Fruit fly (Drosophila melanogaster) whole organism, embryonic: ENCODE data around the gene CG10226.

Experiments
- Bdp1 ChIP-seq: fragments of 200-800 bp; sonication (Bioruptor generic); optimal IDR thresholded peaks from 3 replicates; lab custom pipeline; 2016; ENCODE audit warnings: missing biosample characterization, missing genetic modification characterization
- Bteb2 ChIP-seq: fragments of 200-800 bp; sonication (Bioruptor generic); optimal IDR thresholded peaks from 2 replicates; lab custom pipeline; 2016; ENCODE audit warnings: missing biosample characterization, missing genetic modification characterization
- CG10147 ChIP-seq: fragments of 200-800 bp; sonication (Bioruptor generic); optimal IDR thresholded peaks from 2 replicates; lab custom pipeline; 2019; ENCODE audit warnings: missing biosample characterization, mild to moderate bottlenecking, missing genetic modification characterization, moderate library complexity
- CG10462 ChIP-seq: fragments of 200-800 bp; sonication (Bioruptor generic); optimal IDR thresholded peaks from 2 replicates; lab custom pipeline; 2016; ENCODE audit warnings: missing biosample characterization, missing genetic modification characterization
- CG11695 ChIP-seq: fragments of 200-800 bp; sonication (Bioruptor generic); IDR thresholded peaks from 3 replicates; pipeline ENCODE4 v1.3.6; 2022; ENCODE audit warnings: missing biosample characterization, missing genetic modification characterization
- CG12155 ChIP-seq: fragments of 200-800 bp; sonication (Bioruptor generic); optimal IDR thresholded peaks from 3 replicates; lab custom pipeline; 2016; ENCODE audit warnings: missing biosample characterization, missing genetic modification characterization
- CG13624 ChIP-seq: fragments of 200-800 bp; sonication (Bioruptor generic); optimal IDR thresholded peaks from 2 replicates; lab custom pipeline; 2016; ENCODE audit warnings: missing biosample characterization, missing genetic modification characterization
- CG15479 ChIP-seq: fragments of 200-800 bp; sonication (Bioruptor generic); optimal IDR thresholded peaks from 3 replicates; lab custom pipeline; 2019; ENCODE audit warnings: missing biosample characterization, mild to moderate bottlenecking, missing genetic modification characterization, moderate library complexity
- CG15696 ChIP-seq: fragments of 200-800 bp; sonication (Bioruptor generic); optimal IDR thresholded peaks from 2 replicates; lab custom pipeline; 2019; ENCODE audit warnings: missing biosample characterization, mild to moderate bottlenecking, missing genetic modification characterization, moderate library complexity
- CG17361 ChIP-seq: fragments of 200-800 bp; sonication (Bioruptor generic); IDR thresholded peaks from 3 replicates; pipeline ENCODE4 v1.3.6; 2022; ENCODE audit warnings: missing biosample characterization, missing genetic modification characterization
- CG2120 ChIP-seq: fragments of 200-800 bp; sonication (Bioruptor generic); optimal IDR thresholded peaks from 3 replicates; lab custom pipeline; 2016; ENCODE audit warnings: missing biosample characterization, missing genetic modification characterization
- CG2199 ChIP-seq: fragments of 200-800 bp; sonication (Bioruptor generic); IDR thresholded peaks from 3 replicates; pipeline ENCODE4 v1.3.6; 2022; ENCODE audit warnings: missing biosample characterization, missing genetic modification characterization
- CG31441 ChIP-seq: fragments of 200-800 bp; sonication (Bioruptor generic); IDR thresholded peaks from 2 replicates; pipeline ENCODE4 v1.3.6; 2022; ENCODE audit warnings: missing biosample characterization, missing genetic modification characterization
- CG6813 ChIP-seq: fragments of 200-800 bp; sonication (Bioruptor generic); optimal IDR thresholded peaks from 2 replicates; lab custom pipeline; 2017; ENCODE audit warnings: missing biosample characterization, missing genetic modification characterization, mild to moderate bottlenecking, moderate library complexity, missing genetic modification reagents
- CG7271 ChIP-seq: fragments of 200-800 bp; sonication (Bioruptor generic); optimal IDR thresholded peaks from 2 replicates; lab custom pipeline; 2018; ENCODE audit warnings: missing biosample characterization, mild to moderate bottlenecking, missing genetic modification characterization, moderate library complexity
- CG7963 ChIP-seq: fragments of 200-800 bp; sonication (Bioruptor generic); IDR thresholded peaks from 3 replicates; pipeline ENCODE4 v1.3.6; 2022; ENCODE audit warnings: missing biosample characterization, missing genetic modification characterization; ENCODE audit not compliant: partially characterized antibody
- CG8924 ChIP-seq: fragments of 200-800 bp; optimal IDR thresholded peaks from 3 replicates; lab custom pipeline; 2019; ENCODE audit warnings: missing biosample characterization, mild to moderate bottlenecking, missing genetic modification characterization, moderate library complexity
- CHES-1-like ChIP-seq: fragments of 200-800 bp; sonication (Bioruptor generic); optimal IDR thresholded peaks from 2 replicates; lab custom pipeline; 2016; ENCODE audit warnings: missing biosample characterization, missing genetic modification characterization
- Chrac-16 ChIP-seq: fragments of 200-800 bp; sonication (Bioruptor generic); optimal IDR thresholded peaks from 3 replicates; lab custom pipeline; 2016; ENCODE audit warnings: missing biosample characterization, missing genetic modification characterization
- Dip3 ChIP-seq: fragments of 200-800 bp; sonication (Bioruptor generic); optimal IDR thresholded peaks from 3 replicates; lab custom pipeline; 2016; ENCODE audit warnings: missing biosample characterization, missing genetic modification characterization
- Fer2 ChIP-seq: fragments of 200-800 bp; sonication (Bioruptor generic); optimal IDR thresholded peaks from 2 replicates; lab custom pipeline; 2018; ENCODE audit warnings: missing biosample characterization, mild to moderate bottlenecking, missing genetic modification characterization, moderate library complexity
- HLHmδ ChIP-seq: fragments of 200-800 bp; sonication (Bioruptor generic); optimal IDR thresholded peaks from 2 replicates; lab custom pipeline; 2018; ENCODE audit warnings: missing biosample characterization, mild to moderate bottlenecking, missing genetic modification characterization, moderate library complexity
- HmgD ChIP-seq: fragments of 200-800 bp; sonication (Bioruptor generic); optimal IDR thresholded peaks from 3 replicates; lab custom pipeline; 2016; ENCODE audit warnings: missing biosample characterization, missing genetic modification characterization
- Hmr ChIP-seq: fragments of 200-800 bp; sonication (Bioruptor generic); optimal IDR thresholded peaks from 3 replicates; lab custom pipeline; 2017; ENCODE audit warnings: mild to moderate bottlenecking, missing biosample characterization, missing genetic modification reagents, missing genetic modification characterization
- NC2α ChIP-seq: fragments of 200-800 bp; sonication (Bioruptor generic); optimal IDR thresholded peaks from 2 replicates; lab custom pipeline; 2016; ENCODE audit warnings: missing biosample characterization, missing genetic modification characterization
- Oaz ChIP-seq: fragments of 200-800 bp; sonication (Bioruptor generic); IDR thresholded peaks from 2 replicates; pipeline ENCODE4 v1.3.6; 2022; ENCODE audit warnings: missing biosample characterization, missing genetic modification characterization
- Six4 ChIP-seq: fragments of 200-800 bp; sonication (Bioruptor generic); optimal IDR thresholded peaks from 2 replicates; lab custom pipeline; 2016; ENCODE audit warnings: missing biosample characterization, missing genetic modification characterization
- Sox100B ChIP-seq: fragments of 200-800 bp; sonication (Bioruptor generic); optimal IDR thresholded peaks from 3 replicates; lab custom pipeline; 2018; ENCODE audit warnings: missing biosample characterization, mild to moderate bottlenecking, missing genetic modification characterization
- Sox102F ChIP-seq: fragments of 200-800 bp; sonication (Bioruptor generic); optimal IDR thresholded peaks from 2 replicates; lab custom pipeline; 2018; ENCODE audit warnings: missing biosample characterization, mild to moderate bottlenecking, missing genetic modification characterization, moderate library complexity
- TFAM ChIP-seq: fragments of 200-800 bp; sonication (Bioruptor generic); optimal IDR thresholded peaks from 2 replicates; lab custom pipeline; 2017; ENCODE audit warnings: missing biosample characterization, missing genetic modification characterization, inconsistent platforms
- Taf1 ChIP-seq: fragments of 200-800 bp; sonication (Bioruptor generic); IDR thresholded peaks from 2 replicates; pipeline ENCODE4 v1.3.6; 2022; ENCODE audit warnings: missing biosample characterization, missing genetic modification characterization
- btn ChIP-seq: fragments of 200-800 bp; sonication (Bioruptor generic); optimal IDR thresholded peaks from 2 replicates; lab custom pipeline; 2016; ENCODE audit warnings: missing biosample characterization, missing genetic modification characterization
- cas ChIP-seq: fragments of 200-800 bp; sonication (Bioruptor generic); IDR thresholded peaks from 2 replicates; pipeline ENCODE4 v1.3.6; 2022; ENCODE audit warnings: missing biosample characterization, missing genetic modification characterization
- cato ChIP-seq: fragments of 200-800 bp; sonication (Bioruptor generic); optimal IDR thresholded peaks from 2 replicates; lab custom pipeline; 2016; ENCODE audit warnings: missing biosample characterization, missing genetic modification characterization, borderline replicate concordance
- crc ChIP-seq: fragments of 200-800 bp; sonication (Bioruptor generic); optimal IDR thresholded peaks from 2 replicates; lab custom pipeline; 2016; ENCODE audit warnings: missing biosample characterization, missing genetic modification characterization
- en ChIP-seq: fragments of 200-800 bp; sonication (Bioruptor generic); optimal IDR thresholded peaks from 2 replicates; lab custom pipeline; 2016; ENCODE audit warnings: missing biosample characterization, missing genetic modification characterization
- ewg ChIP-seq: fragments of 200-800 bp; sonication (Bioruptor generic); optimal IDR thresholded peaks from 3 replicates; lab custom pipeline; 2017; ENCODE audit warnings: mild to moderate bottlenecking, missing biosample characterization, missing genetic modification reagents, missing genetic modification characterization
- gce ChIP-seq: fragments of 200-800 bp; sonication (Bioruptor generic); IDR thresholded peaks from 3 replicates; pipeline ENCODE4 v1.3.6; 2022; ENCODE audit warnings: missing biosample characterization, missing genetic modification characterization
- lab ChIP-seq: fragments of 200-800 bp; sonication (Bioruptor generic); optimal IDR thresholded peaks from 3 replicates; lab custom pipeline; 2017; ENCODE audit warnings: missing biosample characterization, missing genetic modification characterization, mild to moderate bottlenecking, moderate library complexity, missing genetic modification reagents
- pan ChIP-seq, 4 experiments: fragments of >200 bp in 3 of 4; fragments of 200-800 bp in 1 of 4; sonication (Bioruptor generic) in 1 of 4; optimal IDR thresholded peaks in 3 of 4; IDR thresholded peaks in 1 of 4; 2 replicates each; pipeline versions ENCODE4 v1.3.6 to Lab custom; 2017 to 2022; ENCODE audit warnings: missing biosample characterization in 2 of 4, missing genetic modification characterization in 2 of 4, mixed read lengths in 1 of 4
- pb ChIP-seq: fragments of 200-800 bp; sonication (Bioruptor generic); optimal IDR thresholded peaks from 3 replicates; lab custom pipeline; 2016; ENCODE audit warnings: missing biosample characterization, missing genetic modification characterization
- pho ChIP-seq: fragments of 200-800 bp; sonication (Bioruptor generic); optimal IDR thresholded peaks from 2 replicates; lab custom pipeline; 2016; ENCODE audit warnings: missing biosample characterization, missing genetic modification characterization
- pita ChIP-seq: fragments of 200-800 bp; sonication (Bioruptor generic); optimal IDR thresholded peaks from 2 replicates; lab custom pipeline; 2017; ENCODE audit warnings: missing biosample characterization, mild to moderate bottlenecking, missing genetic modification characterization
- pzg ChIP-seq: fragments of 200-800 bp; sonication (Bioruptor generic); optimal IDR thresholded peaks from 3 replicates; lab custom pipeline; 2018; ENCODE audit warnings: missing biosample characterization, mild to moderate bottlenecking, missing genetic modification characterization, moderate library complexity
- sc ChIP-seq, 3 experiments: fragments of >200 bp in 2 of 3; fragments of 200-800 bp in 1 of 3; sonication (Bioruptor generic) in 1 of 3; optimal IDR thresholded peaks; 2 replicates in 2 of 3; 3 replicates in 1 of 3; lab custom pipeline; 2017; ENCODE audit warnings: mild to moderate bottlenecking in 1 of 3, missing biosample characterization in 1 of 3, missing genetic modification characterization in 1 of 3, missing genetic modification reagents in 1 of 3
- slp2 ChIP-seq: fragments of 200-800 bp; sonication (Bioruptor generic); optimal IDR thresholded peaks from 2 replicates; lab custom pipeline; 2016; ENCODE audit warnings: missing biosample characterization, missing genetic modification characterization
- ssp ChIP-seq: fragments of 200-800 bp; sonication (Bioruptor generic); IDR thresholded peaks from 2 replicates; pipeline ENCODE4 v1.3.6; 2022; ENCODE audit warnings: missing biosample characterization, missing genetic modification characterization
- tio ChIP-seq: fragments of 200-800 bp; sonication (Bioruptor generic); optimal IDR thresholded peaks from 2 replicates; lab custom pipeline; 2017; ENCODE audit warnings: missing biosample characterization, missing genetic modification characterization, inconsistent platforms
- tx ChIP-seq: fragments of 200-800 bp; sonication (Bioruptor generic); optimal IDR thresholded peaks from 2 replicates; lab custom pipeline; 2016; ENCODE audit warnings: missing biosample characterization, missing genetic modification characterization
- yki ChIP-seq: fragments of >200 bp; optimal IDR thresholded peaks from 3 replicates; lab custom pipeline; 2018
- zfh2 ChIP-seq: fragments of 200-800 bp; sonication (Bioruptor generic); optimal IDR thresholded peaks from 2 replicates; lab custom pipeline; 2016; ENCODE audit warnings: missing biosample characterization, missing genetic modification characterization

CG10226 gene

dm6 chr3L:6217806-6218205 lies 22.1 kb downstream of the CG10226 start, which contains the start of gene LanA (continued):
- TF ChIP-seq CG17361 (no peak), CG6813 (GFP tag; lab: Kevin White, UChicago) (no peak), ewg (no peak), HLHmδ (peak; percentile 75), TFAM (GFP tag; lab: Kevin White, UChicago) (no peak), CG12155 (GFP tag; lab: Kevin White, UChicago) (peak; percentile 28), CG7963 (no peak), Hmr (GFP tag; lab: Kevin White, UChicago) (no peak), Six4 (GFP tag; lab: Kevin White, UChicago) (no peak), cas (GFP tag; lab: Robert Waterston, UW) (no peak), Sox102F (no peak), slp2 (GFP tag; lab: Kevin White, UChicago) (no peak), crc (GFP tag; lab: Kevin White, UChicago) (no peak), CG2120 (GFP tag; lab: Kevin White, UChicago) (no peak), yki (lab: Kevin White, UChicago) (no peak), en (GFP tag; lab: Kevin White, UChicago) (no peak), Sox100B (GFP tag; lab: Kevin White, UChicago) (no peak), btn (GFP tag; lab: Kevin White, UChicago) (no peak), Taf1 (GFP tag; lab: Robert Waterston, UW) (no peak), Oaz (no peak), Dip3 (no peak), HmgD (GFP tag; lab: Kevin White, UChicago) (no peak), CG7271 (tag; lab: Kevin White, UChicago) (peak; percentile 31), CG31441 (no peak), cato (GFP tag; lab: Kevin White, UChicago) (no peak), CHES-1-like (GFP tag; lab: Kevin White, UChicago) (peak; percentile 27), zfh2 (GFP tag; lab: Kevin White, UChicago) (no peak), tio (no peak), CG8924 (no peak), CG11695 (GFP tag; lab: Robert Waterston, UW) (no peak), CG2199 (peak; percentile 71; the same call in 2 of the 3 replicates), CG15696 (tag; lab: Kevin White, UChicago) (peak; percentile 9), CG10462 (GFP tag; lab: Kevin White, UChicago) (no peak), sc (optimal IDR thresholded peaks at IDR 0.05; lab: Kevin White, UChicago) (no peak), sc (GFP tag; optimal IDR thresholded peaks at IDR 0.05; lab: Kevin White, UChicago) (no peak), CG15479 (GFP tag; lab: Kevin White, UChicago) (no peak), Chrac-16 (no peak), ssp (GFP tag; lab: Robert Waterston, UW) (no peak), lab (peak; percentile 15), CG10147 (GFP tag; lab: Kevin White, UChicago) (no peak), CG13624 (GFP tag; lab: Kevin White, UChicago) (no peak), pb (GFP tag; lab: Kevin White, UChicago) (no peak), Bteb2 (no peak), pzg (GFP tag; lab: Kevin White, UChicago) (no peak), Bdp1 (GFP tag; lab: Kevin White, UChicago) (no peak), pan (optimal IDR thresholded peaks at IDR 0.05; lab: Kevin White, UChicago) (no peak), pan (GFP tag; optimal IDR thresholded peaks at IDR 0.05 in 1 of 2, IDR thresholded peaks at IDR 0.05 in 1 of 2) (peak in 1 of 2 experiments; percentile 11), Fer2 (tag; lab: Kevin White, UChicago) (no peak), tx (GFP tag; lab: Kevin White, UChicago) (no peak), pita (GFP tag; lab: Kevin White, UChicago) (no peak), pho (no peak), NC2α (GFP tag; lab: Kevin White, UChicago) (no peak), gce (GFP tag; lab: Robert Waterston, UW) (0 out of 3 replicates have a peak, but pooled peaks have one; percentile 46)
